Worm (Caenorhabditis elegans): ENCODE measurements around the gene set-6.

- no peak for TF ChIP-seq elt-4 (tag; optimal IDR thresholded peaks at IDR 0.05)
- no peak for TF ChIP-seq nhr-232 (tag; optimal IDR thresholded peaks at IDR 0.05)
- no peak for TF ChIP-seq ceh-48 (tag; optimal IDR thresholded peaks at IDR 0.05)
- no peak for TF ChIP-seq hlh-13 (GFP tag; optimal IDR thresholded peaks at IDR 0.05)
- no peak for TF ChIP-seq pqm-1 (tag; optimal IDR thresholded peaks at IDR 0.05)
- TF ChIP-seq pag-3 (tag; optimal IDR thresholded peaks at IDR 0.05; ENCODE audit: borderline replicate concordance): no peak
- no peak for TF ChIP-seq fkh-10 (GFP tag; optimal IDR thresholded peaks at IDR 0.05)
- TF ChIP-seq F13H6.1 (tag; optimal IDR thresholded peaks at IDR 0.05): no peak
- TF ChIP-seq sox-4 (tag; optimal IDR thresholded peaks at IDR 0.05): no peak
- no peak for TF ChIP-seq ceh-18 (tag; optimal IDR thresholded peaks at IDR 0.05)
- TF ChIP-seq che-1 (tag; optimal IDR thresholded peaks at IDR 0.05): no peak
Observed at ce11 chrX:11920723-11921283, 53.7 kb downstream of the set-6 start, which contains the start of gene Y62H9A.14.
